Fruit fly (Drosophila melanogaster): ENCODE data around the gene nsl1.

nsl1 gene

dm6 chr3R:15803502-15804461, 10.2 kb downstream of the nsl1 start, which contains the start of gene alpha-Man-IIb (continued):
- TF ChIP-seq CG18619 (GFP tag; optimal IDR thresholded peaks at IDR 0.05) (no peak), CG10565 (GFP tag; optimal IDR thresholded peaks at IDR 0.05) (no peak), CG30403 (GFP tag; optimal IDR thresholded peaks at IDR 0.05) (peak; percentile 18), Jarid2 (GFP tag; optimal IDR thresholded peaks at IDR 0.05) (peak; percentile 95), Dek (tag; optimal IDR thresholded peaks at IDR 0.05) (peak; percentile 51), unpg (GFP tag; optimal IDR thresholded peaks at IDR 0.05) (no peak), gro (GFP tag; optimal IDR thresholded peaks at IDR 0.05) (no peak), CG17829 (tag; optimal IDR thresholded peaks at IDR 0.05) (peak; percentile 18), CG11696 (GFP tag; IDR thresholded peaks at IDR 0.05) (no peak), Trl (optimal IDR thresholded peaks at IDR 0.05) (no peak), Trl (GFP tag; optimal IDR thresholded peaks at IDR 0.05) (no peak), slbo (GFP tag; IDR thresholded peaks at IDR 0.05) (peak; percentile 50; the same call in 1 of the 2 replicates), CG9727 (GFP tag; optimal IDR thresholded peaks at IDR 0.05) (peak; percentile 7), tll (GFP tag; optimal IDR thresholded peaks at IDR 0.05) (no peak), ash1 (GFP tag; optimal IDR thresholded peaks at IDR 0.05) (no peak), nerfin-2 (GFP tag; IDR thresholded peaks at IDR 0.05; ENCODE audit: partially characterized antibody) (peak; percentile 69), CG4730 (GFP tag; IDR thresholded peaks at IDR 0.05) (no peak), gem (tag; optimal IDR thresholded peaks at IDR 0.05) (no peak), Sox100B (GFP tag; optimal IDR thresholded peaks at IDR 0.05) (no peak), Stat92E (GFP tag; optimal IDR thresholded peaks at IDR 0.05) (no peak), CG15514 (GFP tag; optimal IDR thresholded peaks at IDR 0.05) (peak; percentile 62), CG15269 (tag; optimal IDR thresholded peaks at IDR 0.05) (no peak), Dip2 (GFP tag; IDR thresholded peaks at IDR 0.05) (no peak), Bgb (GFP tag; IDR thresholded peaks at IDR 0.05; ENCODE audit: partially characterized antibody) (peak; percentile 79), ara (GFP tag; IDR thresholded peaks at IDR 0.05) (no peak), ab (GFP tag; optimal IDR thresholded peaks at IDR 0.05) (no peak), CG4404 (GFP tag; IDR thresholded peaks at IDR 0.05) (no peak), z (GFP tag; IDR thresholded peaks at IDR 0.05) (no peak), sna (GFP tag; IDR thresholded peaks at IDR 0.05; ENCODE audit: partially characterized antibody) (peak; percentile 89), nom (GFP tag; optimal IDR thresholded peaks at IDR 0.05) (peak; percentile 17), shn (GFP tag; optimal IDR thresholded peaks at IDR 0.05) (no peak), zfh2 (GFP tag; optimal IDR thresholded peaks at IDR 0.05) (no peak), CG34422 (GFP tag; IDR thresholded peaks at IDR 0.05) (peak; percentile 84; the same call in 1 of the 3 replicates), CG10321 (GFP tag; IDR thresholded peaks at IDR 0.05) (no peak), Adf1 (GFP tag; IDR thresholded peaks at IDR 0.05) (no peak), dm (GFP tag; optimal IDR thresholded peaks at IDR 0.05) (no peak), Bteb2 (GFP tag; optimal IDR thresholded peaks at IDR 0.05) (no peak), CG11398 (GFP tag; optimal IDR thresholded peaks at IDR 0.05) (no peak), pita (GFP tag; optimal IDR thresholded peaks at IDR 0.05) (no peak), CG10979 (tag; optimal IDR thresholded peaks at IDR 0.05) (no peak), Camta (GFP tag; optimal IDR thresholded peaks at IDR 0.05) (peak; percentile 22), insv (GFP tag; optimal IDR thresholded peaks at IDR 0.05) (peak in 1 of 2 experiments; percentile 5), Oaz (GFP tag; IDR thresholded peaks at IDR 0.05) (no peak), Lhr (GFP tag; optimal IDR thresholded peaks at IDR 0.05) (peak; percentile 69), luna (GFP tag; optimal IDR thresholded peaks at IDR 0.05) (no peak), CG15696 (tag; optimal IDR thresholded peaks at IDR 0.05) (no peak), gt (GFP tag; IDR thresholded peaks at IDR 0.05) (no peak), gcm (GFP tag; optimal IDR thresholded peaks at IDR 0.05) (no peak)
